Worm (Caenorhabditis elegans) whole organism, late embryonic: ENCODE measurements around the gene F45E6.1.

Experiments
- C38D4.7 ChIP-seq: fragments of 200-800 bp; sonication (Bioruptor generic); optimal IDR thresholded peaks from 2 replicates; lab custom pipeline; 2018; ENCODE audit warnings: mild to moderate bottlenecking, missing genetic modification characterization, moderate library complexity, missing compliant biosample characterization
- F13H6.1 ChIP-seq: sonication (generic microtip); optimal IDR thresholded peaks from 2 replicates; lab custom pipeline; 2016; ENCODE audit warnings: missing genetic modification characterization, missing compliant biosample characterization
- Y22D7AL.16 ChIP-seq: sonication (generic microtip); optimal IDR thresholded peaks from 2 replicates; lab custom pipeline; 2016; ENCODE audit warnings: missing genetic modification characterization, missing compliant biosample characterization
- ahr-1 ChIP-seq: sonication (generic microtip); optimal IDR thresholded peaks from 2 replicates; lab custom pipeline; 2016; ENCODE audit warnings: missing genetic modification characterization, missing compliant biosample characterization
- ama-1 ChIP-seq: fragments of 150-350 bp; optimal IDR thresholded peaks from 2 replicates; lab custom pipeline; 2014
- ceh-18 ChIP-seq: sonication (generic microtip); optimal IDR thresholded peaks from 2 replicates; lab custom pipeline; 2016; ENCODE audit warnings: missing genetic modification characterization, missing compliant biosample characterization
- ceh-19 ChIP-seq: fragments of 200-800 bp; sonication (Bioruptor generic); optimal IDR thresholded peaks from 2 replicates; lab custom pipeline; 2018; ENCODE audit warnings: mild to moderate bottlenecking, missing genetic modification characterization, missing compliant biosample characterization
- ceh-2 ChIP-seq: sonication (generic microtip); optimal IDR thresholded peaks from 2 replicates; lab custom pipeline; 2016; ENCODE audit warnings: missing genotype, missing genetic modification characterization, missing compliant biosample characterization
- ceh-22 ChIP-seq: sonication (generic microtip); optimal IDR thresholded peaks from 2 replicates; lab custom pipeline; 2017; ENCODE audit warnings: missing biosample characterization, missing genetic modification characterization
- ceh-24 ChIP-seq: sonication (generic microtip); optimal IDR thresholded peaks from 2 replicates; lab custom pipeline; 2016; ENCODE audit warnings: mild to moderate bottlenecking, missing genetic modification characterization, missing compliant biosample characterization
- ceh-34 ChIP-seq: sonication (generic microtip); optimal IDR thresholded peaks from 2 replicates; lab custom pipeline; 2016; ENCODE audit warnings: mild to moderate bottlenecking, missing genetic modification characterization, missing compliant biosample characterization
- ceh-48 ChIP-seq: sonication (generic microtip); optimal IDR thresholded peaks from 2 replicates; lab custom pipeline; 2016; ENCODE audit warnings: missing genetic modification characterization, inconsistent platforms, missing compliant biosample characterization
- ceh-6 ChIP-seq: fragments of 200-800 bp; sonication (Bioruptor generic); optimal IDR thresholded peaks from 2 replicates; lab custom pipeline; 2018; ENCODE audit warnings: mild to moderate bottlenecking, missing genetic modification characterization, missing compliant biosample characterization
- ceh-9 ChIP-seq: sonication (generic microtip); optimal IDR thresholded peaks from 2 replicates; lab custom pipeline; 2016; ENCODE audit warnings: mild to moderate bottlenecking, missing genetic modification characterization, inconsistent platforms, missing compliant biosample characterization
- dmd-4 ChIP-seq: sonication (generic microtip); optimal IDR thresholded peaks from 2 replicates; lab custom pipeline; 2016; ENCODE audit warnings: borderline replicate concordance, missing genetic modification characterization, missing compliant biosample characterization
- elt-2 ChIP-seq: sonication (generic microtip); optimal IDR thresholded peaks from 2 replicates; lab custom pipeline; 2016; ENCODE audit warnings: missing genetic modification reagents, missing genetic modification characterization, missing compliant biosample characterization
- elt-4 ChIP-seq: sonication (generic microtip); optimal IDR thresholded peaks from 2 replicates; lab custom pipeline; 2016; ENCODE audit warnings: missing genetic modification characterization, missing compliant biosample characterization
- ets-4 ChIP-seq: sonication (generic microtip); optimal IDR thresholded peaks from 2 replicates; lab custom pipeline; 2016; ENCODE audit warnings: missing genetic modification characterization, missing compliant biosample characterization
- fax-1 ChIP-seq: sonication (generic microtip); optimal IDR thresholded peaks from 2 replicates; lab custom pipeline; 2016; ENCODE audit warnings: missing genotype, missing genetic modification characterization, missing compliant biosample characterization
- fkh-6 ChIP-seq: sonication (generic microtip); optimal IDR thresholded peaks from 2 replicates; lab custom pipeline; 2016; ENCODE audit warnings: missing genetic modification characterization, missing compliant biosample characterization
- gmeb-2 ChIP-seq: sonication (generic microtip); optimal IDR thresholded peaks from 2 replicates; lab custom pipeline; 2016; ENCODE audit warnings: missing genetic modification characterization, inconsistent platforms, missing compliant biosample characterization
- hlh-6 ChIP-seq: sonication (generic microtip); optimal IDR thresholded peaks from 2 replicates; lab custom pipeline; 2016; ENCODE audit warnings: missing genotype, missing genetic modification characterization, missing compliant biosample characterization
- lin-11 ChIP-seq: fragments of 200-800 bp; sonication (Bioruptor generic); optimal IDR thresholded peaks from 2 replicates; lab custom pipeline; 2018; ENCODE audit warnings: mild to moderate bottlenecking, missing genetic modification characterization, missing compliant biosample characterization
- mec-3 ChIP-seq: sonication (generic microtip); optimal IDR thresholded peaks from 2 replicates; lab custom pipeline; 2016; ENCODE audit warnings: borderline replicate concordance, missing genetic modification characterization, missing compliant biosample characterization
- nfya-1 ChIP-seq: sonication (generic microtip); optimal IDR thresholded peaks from 2 replicates; lab custom pipeline; 2017; ENCODE audit warnings: missing genetic modification characterization, mild to moderate bottlenecking, missing compliant biosample characterization, antibody characterized with exemption, moderate library complexity
- pag-3 ChIP-seq: sonication (generic microtip); optimal IDR thresholded peaks from 2 replicates; lab custom pipeline; 2016; ENCODE audit warnings: missing compliant biosample characterization, missing genetic modification characterization, borderline replicate concordance
- pat-9 ChIP-seq: fragments of 200-800 bp; sonication (Bioruptor generic); optimal IDR thresholded peaks from 2 replicates; lab custom pipeline; 2018; ENCODE audit warnings: mild to moderate bottlenecking, missing genetic modification characterization, moderate library complexity, missing compliant biosample characterization
- pax-1 ChIP-seq: fragments of 150-350 bp; optimal IDR thresholded peaks from 2 replicates; lab custom pipeline; 2014; ENCODE audit warnings: missing biosample characterization, missing genetic modification characterization
- pqm-1 ChIP-seq: sonication (generic microtip); optimal IDR thresholded peaks from 2 replicates; lab custom pipeline; 2016; ENCODE audit warnings: missing genetic modification characterization, missing compliant biosample characterization
- pros-1 ChIP-seq: fragments of 150-350 bp; optimal IDR thresholded peaks from 2 replicates; lab custom pipeline; 2014; ENCODE audit warnings: missing biosample characterization, missing genetic modification reagents, missing genetic modification characterization
- ref-2 ChIP-seq: sonication (generic microtip); optimal IDR thresholded peaks from 2 replicates; lab custom pipeline; 2016; ENCODE audit warnings: missing genetic modification characterization, missing compliant biosample characterization
- rnt-1 ChIP-seq: sonication (generic microtip); optimal IDR thresholded peaks from 2 replicates; lab custom pipeline; 2016; ENCODE audit warnings: missing genetic modification characterization, missing compliant biosample characterization
- sdc-2 ChIP-seq: sonication (generic microtip); optimal IDR thresholded peaks from 2 replicates; lab custom pipeline; 2016; ENCODE audit warnings: missing genotype, missing genetic modification characterization, missing compliant biosample characterization
- sox-2 ChIP-seq: fragments of 200-800 bp; sonication (Bioruptor generic); IDR thresholded peaks from 2 replicates; pipeline ENCODE4 v1.3.6; 2022; ENCODE audit warnings: missing genetic modification reagents, missing genetic modification characterization, missing compliant biosample characterization
- sox-4 ChIP-seq: sonication (generic microtip); optimal IDR thresholded peaks from 2 replicates; lab custom pipeline; 2017; ENCODE audit warnings: mild to moderate bottlenecking, missing genetic modification characterization, inconsistent platforms, missing compliant biosample characterization
- syd-9 ChIP-seq: sonication (generic microtip); optimal IDR thresholded peaks from 2 replicates; lab custom pipeline; 2016; ENCODE audit warnings: mild to moderate bottlenecking, missing genetic modification characterization, moderate library complexity, missing compliant biosample characterization
- tbx-2 ChIP-seq: sonication (generic microtip); optimal IDR thresholded peaks from 2 replicates; lab custom pipeline; 2016; ENCODE audit warnings: missing genetic modification characterization, missing compliant biosample characterization
- unc-42 ChIP-seq: sonication (generic microtip); optimal IDR thresholded peaks from 2 replicates; lab custom pipeline; 2016; ENCODE audit warnings: missing genotype, missing genetic modification characterization, missing compliant biosample characterization
- unc-86 ChIP-seq: sonication (generic microtip); optimal IDR thresholded peaks from 2 replicates; lab custom pipeline; 2016; ENCODE audit warnings: missing genetic modification characterization, missing compliant biosample characterization
- zip-5 ChIP-seq: sonication (generic microtip); optimal IDR thresholded peaks from 2 replicates; lab custom pipeline; 2016; ENCODE audit warnings: missing genetic modification characterization, missing compliant biosample characterization
- ztf-16 ChIP-seq: sonication (generic microtip); optimal IDR thresholded peaks from 2 replicates; lab custom pipeline; 2017; ENCODE audit warnings: missing genetic modification characterization, missing compliant biosample characterization

The F45E6.1 gene

ce11 chrX:12477341-12477740 is at the start of gene F45E6.1:
Gene F45E6.1 (minus strand): TSS chrX:12477441.
- no peak for TF ChIP-seq syd-9 (tag; lab: Kevin White, UChicago)
- no peak for TF ChIP-seq F13H6.1 (tag; lab: Kevin White, UChicago)
- no peak for TF ChIP-seq ceh-19 (GFP tag; lab: Kevin White, UChicago)
- TF ChIP-seq ceh-6 (GFP tag; lab: Kevin White, UChicago): no peak
- no peak for TF ChIP-seq elt-2 (tag; lab: Kevin White, UChicago)
- no peak for TF ChIP-seq Y22D7AL.16 (tag; lab: Kevin White, UChicago)
- TF ChIP-seq rnt-1 (tag; lab: Kevin White, UChicago): no peak
- no peak for TF ChIP-seq pax-1 (tag; lab: Kevin White, UChicago)
- no peak for TF ChIP-seq lin-11 (tag; lab: Kevin White, UChicago)

- TF ChIP-seq elt-4: no peak
- no peak for TF ChIP-seq unc-86
- TF ChIP-seq ceh-9: no peak
- TF ChIP-seq C38D4.7 (GFP tag; lab: Kevin White, UChicago): no peak
- no peak for TF ChIP-seq dmd-4 (tag; lab: Kevin White, UChicago)
- TF ChIP-seq sox-4 (tag; lab: Kevin White, UChicago): no peak
- no peak for TF ChIP-seq fax-1 (tag; lab: Kevin White, UChicago)
- no peak for TF ChIP-seq ceh-24
- no peak for TF ChIP-seq ref-2 (tag; lab: Kevin White, UChicago)
- TF ChIP-seq ceh-19 (GFP tag; lab: Kevin White, UChicago): no peak
- no peak for TF ChIP-seq sdc-2 (tag; lab: Kevin White, UChicago)
- no peak for TF ChIP-seq tbx-2 (tag; lab: Kevin White, UChicago)
- TF ChIP-seq rnt-1 (tag; lab: Kevin White, UChicago): no peak
- TF ChIP-seq mec-3 (tag; lab: Kevin White, UChicago): no peak
- TF ChIP-seq, all 69 proteins: peak for 0
These were observed 48.2 kb upstream of the F45E6.1 start, which contains the start of gene scd-1 for ce11 chrX:12525359-12525839. Gene scd-1 (minus strand): TSS chrX:12525789.

- no peak for TF ChIP-seq nfya-1 (tag; lab: Kevin White, UChicago)
- TF ChIP-seq unc-42: peak; percentile 17
- no peak for TF ChIP-seq ceh-22 (tag; lab: Kevin White, UChicago)
- no peak for TF ChIP-seq Y22D7AL.16 (tag; lab: Kevin White, UChicago)
These were observed 47.3 kb upstream of the F45E6.1 start for ce11 chrX:12524514-12524913.

- TF ChIP-seq pax-1 (tag; lab: Kevin White, UChicago) (no peak), ceh-18 (tag; lab: Kevin White, UChicago) (peak; percentile 9)
- TF ChIP-seq, all 69 proteins: peak for 1
These were observed 45.8 kb upstream of the F45E6.1 start for ce11 chrX:12523071-12523483.

- TF ChIP-seq ceh-2 (tag; lab: Kevin White, UChicago) (no peak), ama-1 (lab: Kevin White, UChicago) (no peak), sox-4 (tag; lab: Kevin White, UChicago) (no peak), hlh-6 (tag; lab: Kevin White, UChicago) (no peak), ceh-34 (tag; lab: Kevin White, UChicago) (no peak), C38D4.7 (GFP tag; lab: Kevin White, UChicago) (no peak), fkh-6 (tag; lab: Kevin White, UChicago) (no peak), zip-5 (tag; lab: Kevin White, UChicago) (no peak), ceh-6 (GFP tag; lab: Kevin White, UChicago) (no peak), pat-9 (no peak), pros-1 (tag; lab: Kevin White, UChicago) (no peak), pag-3 (tag; lab: Kevin White, UChicago) (no peak), ahr-1 (no peak), gmeb-2 (tag; lab: Kevin White, UChicago) (no peak), ceh-18 (tag; lab: Kevin White, UChicago) (no peak), ceh-48 (tag; lab: Kevin White, UChicago) (no peak), ztf-16 (no peak), sox-2 (GFP tag; lab: Robert Waterston, UW) (no peak), pqm-1 (tag; lab: Kevin White, UChicago) (no peak), ets-4 (tag; lab: Kevin White, UChicago) (no peak)
These were observed 41.7 kb upstream of the F45E6.1 start for ce11 chrX:12518982-12519381.
